Worm (Caenorhabditis elegans): ENCODE data around the gene C33B4.2.
A peak's percentile ranks its signal among the peaks of the same experiment; 100 is the strongest.

The C33B4.2 gene

ce11 chrII:11345570-11346029, 26.3 kb downstream of the C33B4.2 start, which contains the start of gene nduf-11 (continued):
- TF ChIP-seq ceh-100 (GFP tag; IDR thresholded peaks at IDR 0.05) = peak; percentile 43; the same call in 1 of the 2 replicates
- peak in 2 of 3 experiments; percentile 82 to 91 for TF ChIP-seq lin-35 (GFP tag; optimal IDR thresholded peaks at IDR 0.05)
- 0 out of 2 replicates have a peak, but pooled peaks have one; percentile 23 for TF ChIP-seq D2030.7 (GFP tag; IDR thresholded peaks at IDR 0.05)
- peak; percentile 81 for TF ChIP-seq attf-5 (GFP tag; optimal IDR thresholded peaks at IDR 0.05)
- 0 out of 2 replicates have a peak, but pooled peaks have one; percentile 44 for TF ChIP-seq K11D2.4 (GFP tag; IDR thresholded peaks at IDR 0.05)
- TF ChIP-seq rpc-1 (optimal IDR thresholded peaks at IDR 0.05) = no peak
- TF ChIP-seq rpc-1 (tag; optimal IDR thresholded peaks at IDR 0.05) = no peak
- 0 out of 2 replicates have a peak, but pooled peaks have one; percentile 11 for TF ChIP-seq Y95B8A.8 (GFP tag; IDR thresholded peaks at IDR 0.05)
- no peak for TF ChIP-seq hrde-1 (tag; optimal IDR thresholded peaks at IDR 0.05; ENCODE audit: borderline replicate concordance)
- peak; percentile 77 for TF ChIP-seq Y53G8AR.9 (GFP tag; conservative IDR thresholded peaks at IDR 0.05)
- TF ChIP-seq tlf-1 (GFP tag; optimal IDR thresholded peaks at IDR 0.05) = peak; percentile 72
- TF ChIP-seq ceh-40 (GFP tag; IDR thresholded peaks at IDR 0.05) = no peak
- TF ChIP-seq efl-1 (GFP tag; optimal IDR thresholded peaks at IDR 0.05) = peak; percentile 84
- no peak for TF ChIP-seq C17E4.6 (GFP tag; IDR thresholded peaks at IDR 0.05)
- TF ChIP-seq ama-1 (optimal IDR thresholded peaks at IDR 0.05) = peak; percentile 81
- TF ChIP-seq ama-1 (GFP tag; optimal IDR thresholded peaks at IDR 0.05) = peak in 1 of 2 experiments; percentile 19
- TF ChIP-seq nhr-90 (tag; optimal IDR thresholded peaks at IDR 0.05) = no peak
- TF ChIP-seq repo-1 (tag; optimal IDR thresholded peaks at IDR 0.05) = peak; percentile 60
- peak; percentile 75 for TF ChIP-seq lin-40 (tag; optimal IDR thresholded peaks at IDR 0.05)
- peak; percentile 75 for TF ChIP-seq ZK185.1 (tag; optimal IDR thresholded peaks at IDR 0.05; ENCODE audit: poor library complexity, severe bottlenecking)
- no peak for TF ChIP-seq cebp-1 (GFP tag; IDR thresholded peaks at IDR 0.05)
- peak; percentile 73 for TF ChIP-seq cebp-1 (tag; optimal IDR thresholded peaks at IDR 0.05)
- TF ChIP-seq B0336.3 (GFP tag; IDR thresholded peaks at IDR 0.05) = peak; percentile 85
- peak; percentile 98 for TF ChIP-seq ztf-18 (tag; optimal IDR thresholded peaks at IDR 0.05)
- peak; percentile 74 for TF ChIP-seq F23B12.7 (tag; optimal IDR thresholded peaks at IDR 0.05; ENCODE audit: insufficient read depth)
- TF ChIP-seq snpc-4 (GFP tag; optimal IDR thresholded peaks at IDR 0.05) = no peak
- peak; percentile 32 to 70 (median 51) for TF ChIP-seq snpc-4 (tag; optimal IDR thresholded peaks at IDR 0.05)
- TF ChIP-seq sptf-2 (GFP tag; optimal IDR thresholded peaks at IDR 0.05) = no peak
- no peak for TF ChIP-seq zfh-2 (GFP tag; conservative IDR thresholded peaks at IDR 0.05)
- TF ChIP-seq akir-1 (GFP tag; optimal IDR thresholded peaks at IDR 0.05) = no peak
- TF ChIP-seq hmg-1.2 (GFP tag; IDR thresholded peaks at IDR 0.05) = peak; percentile 53
- TF ChIP-seq let-607 (tag; optimal IDR thresholded peaks at IDR 0.05) = peak in 1 of 2 experiments; percentile 28
- 0 out of 2 replicates have a peak, but pooled peaks have one; percentile 46 for TF ChIP-seq lir-1 (GFP tag; conservative IDR thresholded peaks at IDR 0.05)
- TF ChIP-seq attf-6 (GFP tag; IDR thresholded peaks at IDR 0.05) = 0 out of 2 replicates have a peak, but pooled peaks have one; percentile 44
- TF ChIP-seq ekl-4 (GFP tag; IDR thresholded peaks at IDR 0.05) = no peak
- no peak for TF ChIP-seq ztf-25 (GFP tag; IDR thresholded peaks at IDR 0.05)
- no peak for TF ChIP-seq ceh-79 (tag; optimal IDR thresholded peaks at IDR 0.05)
- peak; percentile 85 for TF ChIP-seq dpl-1 (GFP tag; optimal IDR thresholded peaks at IDR 0.05)
- 0 out of 2 replicates have a peak, but pooled peaks have one; percentile 43 for TF ChIP-seq attf-3 (GFP tag; conservative IDR thresholded peaks at IDR 0.05)
- peak; percentile 34 for TF ChIP-seq ceh-27 (GFP tag; optimal IDR thresholded peaks at IDR 0.05)
- TF ChIP-seq lin-26 (GFP tag; IDR thresholded peaks at IDR 0.05) = 0 out of 2 replicates have a peak, but pooled peaks have one; percentile 10
- TF ChIP-seq pbrm-1 (GFP tag; IDR thresholded peaks at IDR 0.05) = peak; percentile 71; the same call in 1 of the 2 replicates
- 0 out of 2 replicates have a peak, but pooled peaks have one; percentile 57 for TF ChIP-seq Y56A3A.18 (GFP tag; IDR thresholded peaks at IDR 0.05)
- TF ChIP-seq rcor-1 (GFP tag; IDR thresholded peaks at IDR 0.05) = peak; percentile 51
- peak; percentile 72 for TF ChIP-seq lsl-1 (GFP tag; optimal IDR thresholded peaks at IDR 0.05)
- TF ChIP-seq athp-1 (tag; optimal IDR thresholded peaks at IDR 0.05) = peak; percentile 38
- TF ChIP-seq madf-8 (GFP tag; conservative IDR thresholded peaks at IDR 0.05) = peak; percentile 51; the same call in 1 of the 2 replicates
- TF ChIP-seq madf-3 (GFP tag; IDR thresholded peaks at IDR 0.05) = no peak
